Worm (Caenorhabditis elegans): ENCODE results near the gene atg-10.

The atg-10 gene

DNA sequence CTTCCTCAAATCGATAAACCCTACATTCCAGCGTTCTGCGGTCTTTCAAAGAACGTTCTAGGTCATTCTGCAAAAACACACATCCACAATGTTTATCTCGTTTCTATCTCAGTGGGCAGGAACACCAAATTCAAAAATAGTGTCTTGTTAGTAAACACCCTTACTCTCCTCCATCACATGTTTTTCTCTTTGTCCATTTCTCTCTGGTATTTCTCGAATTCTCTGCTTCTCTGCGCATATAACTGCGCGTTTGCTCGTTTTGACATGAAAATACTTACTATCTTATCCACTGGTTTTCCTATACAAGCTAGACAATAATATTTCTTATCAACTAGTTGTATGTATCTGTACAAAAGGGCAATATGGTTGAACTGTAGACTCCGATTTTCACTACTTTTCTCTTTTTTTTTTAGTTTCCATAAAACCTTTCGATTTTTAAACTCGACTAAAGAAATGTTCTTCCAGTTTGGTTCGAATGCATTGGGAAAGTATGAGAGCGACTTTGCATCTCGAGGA, 8.2 kb upstream of the atg-10 start, which contains the start of gene pyr-1 (continued):
- TF ChIP-seq efl-1 (optimal IDR thresholded peaks at IDR 0.05) (peak in 1 of 2 experiments; percentile 17), efl-1 (GFP tag; optimal IDR thresholded peaks at IDR 0.05 in 1 of 2) (peak in 1 of 2 experiments; percentile 92), irx-1 (tag; optimal IDR thresholded peaks at IDR 0.05) (no peak), nhr-76 (tag; optimal IDR thresholded peaks at IDR 0.05) (no peak), unc-62 (GFP tag; optimal IDR thresholded peaks at IDR 0.05) (no peak), hlh-4 (tag; optimal IDR thresholded peaks at IDR 0.05) (no peak), egl-27 (tag; optimal IDR thresholded peaks at IDR 0.05) (no peak), zip-4 (GFP tag; optimal IDR thresholded peaks at IDR 0.05) (no peak), lin-39 (tag; optimal IDR thresholded peaks at IDR 0.05) (no peak), dpl-1 (GFP tag; optimal IDR thresholded peaks at IDR 0.05) (peak in 2 of 3 experiments; percentile 4 to 8), snu-23 (GFP tag; optimal IDR thresholded peaks at IDR 0.05) (no peak), ceh-88 (GFP tag; IDR thresholded peaks at IDR 0.05) (no peak), ces-1 (GFP tag; optimal IDR thresholded peaks at IDR 0.05) (no peak), hlh-17 (GFP tag; optimal IDR thresholded peaks at IDR 0.05; ENCODE audit: borderline replicate concordance) (no peak), sox-4 (tag; optimal IDR thresholded peaks at IDR 0.05) (no peak), ceh-82 (tag; optimal IDR thresholded peaks at IDR 0.05) (no peak), ceh-63 (GFP tag; optimal IDR thresholded peaks at IDR 0.05) (no peak), aha-1 (tag; optimal IDR thresholded peaks at IDR 0.05) (no peak), fkh-8 (tag; optimal IDR thresholded peaks at IDR 0.05) (no peak), pag-3 (tag; optimal IDR thresholded peaks at IDR 0.05; ENCODE audit: borderline replicate concordance, insufficient read depth) (no peak), lir-3 (tag; optimal IDR thresholded peaks at IDR 0.05; ENCODE audit: poor library complexity) (no peak), fkh-4 (tag; optimal IDR thresholded peaks at IDR 0.05; ENCODE audit: borderline replicate concordance) (no peak), nhr-85 (tag) (no peak), snpc-4 (tag; optimal IDR thresholded peaks at IDR 0.05) (no peak), sup-37 (GFP tag; optimal IDR thresholded peaks at IDR 0.05) (no peak), mep-1 (tag; optimal IDR thresholded peaks at IDR 0.05) (peak; percentile 59), pqm-1 (tag; optimal IDR thresholded peaks at IDR 0.05) (no peak), unc-98 (GFP tag; IDR thresholded peaks at IDR 0.05) (no peak)

DNA sequence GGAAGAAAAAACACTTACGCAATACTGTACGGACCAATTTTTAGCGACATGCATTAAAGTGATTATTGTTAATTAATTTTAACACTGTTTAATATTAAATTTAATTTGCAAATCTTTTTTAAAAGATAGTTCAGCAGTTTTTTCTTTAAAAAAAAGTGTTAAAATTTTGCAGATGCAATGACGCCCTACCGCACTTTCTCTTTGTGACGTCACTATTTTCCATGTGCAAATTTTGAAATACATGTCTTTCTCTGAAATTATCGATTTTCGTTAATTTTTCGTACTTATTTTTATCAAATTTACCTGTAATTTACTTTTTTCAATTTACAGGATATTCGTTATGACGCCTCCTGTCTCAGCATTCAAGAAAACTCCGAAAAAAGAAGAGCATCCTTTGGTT, 2.6 kb downstream of the atg-10 start, which contains the start of the genes piga-1 and eif-2Bepsilon:
piga-1 (minus strand) TSS at position 174 of the 400 bp plus-strand sequence.
eif-2Bepsilon (plus strand) TSS at position 331 of the 400 bp plus-strand sequence.
- TF ChIP-seq sptf-1 (tag; optimal IDR thresholded peaks at IDR 0.05) (no peak), elt-2 (tag; optimal IDR thresholded peaks at IDR 0.05) (no peak), dpl-1 (GFP tag; optimal IDR thresholded peaks at IDR 0.05) (peak; percentile 31 to 63 (median 35)), nhr-47 (tag; optimal IDR thresholded peaks at IDR 0.05) (peak; percentile 28), ztf-11 (tag; optimal IDR thresholded peaks at IDR 0.05) (no peak), ceh-90 (tag; optimal IDR thresholded peaks at IDR 0.05) (no peak), mep-1 (tag; optimal IDR thresholded peaks at IDR 0.05) (peak; percentile 72), C16A3.4 (tag; optimal IDR thresholded peaks at IDR 0.05) (peak; percentile 46), unc-62 (GFP tag; optimal IDR thresholded peaks at IDR 0.05) (no peak), fos-1 (tag; optimal IDR thresholded peaks at IDR 0.05) (no peak), nhr-19 (GFP tag; conservative IDR thresholded peaks at IDR 0.05) (0 out of 2 replicates have a peak, but pooled peaks have one; percentile 4), fkh-10 (GFP tag; optimal IDR thresholded peaks at IDR 0.05) (no peak), grh-1 (GFP tag; IDR thresholded peaks at IDR 0.05) (no peak), swsn-7 (tag; optimal IDR thresholded peaks at IDR 0.05) (peak; percentile 16), mdl-1 (tag; optimal IDR thresholded peaks at IDR 0.05) (no peak), nhr-71 (tag; optimal IDR thresholded peaks at IDR 0.05) (no peak), skn-1 (tag; optimal IDR thresholded peaks at IDR 0.05) (peak; percentile 59), xbp-1 (tag; optimal IDR thresholded peaks at IDR 0.05) (peak; percentile 69), nhr-20 (tag; optimal IDR thresholded peaks at IDR 0.05) (peak; percentile 33), ceh-88 (GFP tag; IDR thresholded peaks at IDR 0.05) (no peak), aha-1 (tag; optimal IDR thresholded peaks at IDR 0.05) (no peak), vab-15 (tag; optimal IDR thresholded peaks at IDR 0.05) (no peak), C04F5.9 (tag; optimal IDR thresholded peaks at IDR 0.05) (no peak), Y116A8C.19 (tag; optimal IDR thresholded peaks at IDR 0.05; ENCODE audit: borderline replicate concordance) (no peak), ceh-82 (tag; optimal IDR thresholded peaks at IDR 0.05) (peak in 2 of 3 experiments; percentile 11 to 41), efl-1 (optimal IDR thresholded peaks at IDR 0.05) (peak; percentile 52 to 58), efl-1 (GFP tag; optimal IDR thresholded peaks at IDR 0.05 in 1 of 2) (peak; percentile 57 to 92), alr-1 (tag; optimal IDR thresholded peaks at IDR 0.05; ENCODE audit: borderline replicate concordance) (no peak), lin-35 (GFP tag; optimal IDR thresholded peaks at IDR 0.05) (peak; percentile 47 to 55), unc-30 (tag; optimal IDR thresholded peaks at IDR 0.05) (no peak), nhr-85 (tag) (no peak)

Data from whole organism, L1 larva.